Worm (Caenorhabditis elegans): ENCODE data around the gene ZK430.5.

- TF ChIP-seq him-1 (tag; optimal IDR thresholded peaks at IDR 0.05): no peak
- TF ChIP-seq W03F9.2 (tag; optimal IDR thresholded peaks at IDR 0.05): no peak
Measured at ce11 chrII:4453051-4453450, 47.6 kb downstream of the ZK430.5 start, which contains the start of gene twk-2.
